Fruit fly (Drosophila melanogaster) whole organism, embryonic: Measurements from ENCODE around the gene CG15641.

ENCODE experiments used
- Bdp1 ChIP-seq: fragments of 200-800 bp; sonication (Bioruptor generic); optimal IDR thresholded peaks from 3 replicates; lab custom pipeline; 2016; ENCODE audit warnings: missing biosample characterization, missing genetic modification characterization
- Blimp-1 ChIP-seq: fragments of 200-800 bp; sonication (Bioruptor generic); optimal IDR thresholded peaks from 3 replicates; lab custom pipeline; 2018; ENCODE audit warnings: missing biosample characterization, missing genetic modification characterization, mild to moderate bottlenecking, moderate library complexity, missing genetic modification reagents
- BtbVII ChIP-seq: fragments of 200-800 bp; sonication (Bioruptor generic); optimal IDR thresholded peaks from 3 replicates; lab custom pipeline; 2017; ENCODE audit warnings: missing biosample characterization, mild to moderate bottlenecking, missing genetic modification characterization
- CG10431 ChIP-seq: fragments of 200-800 bp; sonication (Bioruptor generic); optimal IDR thresholded peaks from 3 replicates; lab custom pipeline; 2018; ENCODE audit warnings: missing biosample characterization, mild to moderate bottlenecking, missing genetic modification characterization
- CG10462 ChIP-seq: fragments of 200-800 bp; sonication (Bioruptor generic); optimal IDR thresholded peaks from 2 replicates; lab custom pipeline; 2016; ENCODE audit warnings: missing biosample characterization, missing genetic modification characterization
- CG13775 ChIP-seq: fragments of 200-800 bp; sonication (Bioruptor generic); optimal IDR thresholded peaks from 3 replicates; lab custom pipeline; 2017; ENCODE audit warnings: missing biosample characterization, mild to moderate bottlenecking, missing genetic modification characterization
- CG14965 ChIP-seq: fragments of 200-800 bp; sonication (Bioruptor generic); optimal IDR thresholded peaks from 2 replicates; lab custom pipeline; 2016; ENCODE audit warnings: missing biosample characterization, missing genetic modification characterization, borderline replicate concordance
- CG17612 ChIP-seq: fragments of 200-800 bp; sonication (Bioruptor generic); IDR thresholded peaks from 2 replicates; pipeline ENCODE4 v1.3.6; 2022; ENCODE audit warnings: missing biosample characterization, missing genetic modification characterization
- CG2116 ChIP-seq: fragments of 200-800 bp; sonication (Bioruptor generic); optimal IDR thresholded peaks from 3 replicates; lab custom pipeline; 2018; ENCODE audit warnings: missing biosample characterization, mild to moderate bottlenecking, missing genetic modification characterization
- CG30403 ChIP-seq: fragments of 200-800 bp; sonication (Bioruptor generic); optimal IDR thresholded peaks from 3 replicates; lab custom pipeline; 2016; ENCODE audit warnings: missing biosample characterization, missing genetic modification characterization
- CG31365 ChIP-seq: fragments of 200-800 bp; sonication (Bioruptor generic); optimal IDR thresholded peaks from 2 replicates; lab custom pipeline; 2018; ENCODE audit warnings: missing biosample characterization, mild to moderate bottlenecking, missing genetic modification characterization
- CG32772 ChIP-seq: fragments of 200-800 bp; sonication (Bioruptor generic); IDR thresholded peaks from 2 replicates; pipeline ENCODE4 v1.3.6; 2022; ENCODE audit warnings: missing biosample characterization, missing genetic modification characterization
- CG3995 ChIP-seq: fragments of 200-800 bp; sonication (Bioruptor generic); optimal IDR thresholded peaks from 3 replicates; lab custom pipeline; 2016; ENCODE audit warnings: missing biosample characterization, missing genetic modification characterization
- CG6254 ChIP-seq: fragments of 200-800 bp; sonication (Bioruptor generic); optimal IDR thresholded peaks from 3 replicates; lab custom pipeline; 2017; ENCODE audit warnings: mild to moderate bottlenecking, missing biosample characterization, missing genetic modification reagents, missing genetic modification characterization
- CG9437 ChIP-seq: fragments of 200-800 bp; sonication (Bioruptor generic); optimal IDR thresholded peaks from 2 replicates; lab custom pipeline; 2018; ENCODE audit warnings: missing biosample characterization, mild to moderate bottlenecking, missing genetic modification characterization
- CG9609 ChIP-seq: fragments of 200-800 bp; sonication (Bioruptor generic); optimal IDR thresholded peaks from 3 replicates; lab custom pipeline; 2016; ENCODE audit warnings: missing biosample characterization, missing genetic modification characterization
- CG9876 ChIP-seq: fragments of 200-800 bp; sonication (Bioruptor generic); optimal IDR thresholded peaks from 2 replicates; lab custom pipeline; 2016; ENCODE audit warnings: missing biosample characterization, missing genetic modification characterization
- CHES-1-like ChIP-seq: fragments of 200-800 bp; sonication (Bioruptor generic); optimal IDR thresholded peaks from 2 replicates; lab custom pipeline; 2016; ENCODE audit warnings: missing biosample characterization, missing genetic modification characterization
- Camta ChIP-seq: fragments of 200-800 bp; sonication (Bioruptor generic); optimal IDR thresholded peaks from 2 replicates; lab custom pipeline; 2016; ENCODE audit warnings: missing biosample characterization, missing genetic modification characterization
- Dek ChIP-seq: fragments of 200-800 bp; sonication (Bioruptor generic); optimal IDR thresholded peaks from 3 replicates; lab custom pipeline; 2019; ENCODE audit warnings: missing biosample characterization, mild to moderate bottlenecking, missing genetic modification characterization, moderate library complexity
- Drgx ChIP-seq: fragments of 200-800 bp; sonication (Bioruptor generic); IDR thresholded peaks from 2 replicates; pipeline ENCODE4 v1.3.6; 2022; ENCODE audit warnings: missing biosample characterization, missing genetic modification characterization
- ERR ChIP-seq: fragments of 200-800 bp; sonication (Bioruptor generic); optimal IDR thresholded peaks from 2 replicates; lab custom pipeline; 2016; ENCODE audit warnings: missing biosample characterization, missing genetic modification characterization
- Ets97D ChIP-seq: fragments of 200-800 bp; sonication (Bioruptor generic); optimal IDR thresholded peaks from 3 replicates; lab custom pipeline; 2016; ENCODE audit warnings: missing biosample characterization, missing genetic modification characterization
- Jarid2 ChIP-seq: fragments of 200-800 bp; sonication (Bioruptor generic); optimal IDR thresholded peaks from 3 replicates; lab custom pipeline; 2017; ENCODE audit warnings: mild to moderate bottlenecking, missing biosample characterization, missing genetic modification reagents, missing genetic modification characterization
- MESR4 ChIP-seq: fragments of 200-800 bp; sonication (Bioruptor generic); optimal IDR thresholded peaks from 2 replicates; lab custom pipeline; 2018; ENCODE audit warnings: missing biosample characterization, mild to moderate bottlenecking, missing genetic modification characterization, moderate library complexity
- Mrtf ChIP-seq: fragments of 200-800 bp; sonication (Bioruptor generic); IDR thresholded peaks from 3 replicates; pipeline ENCODE4 v1.3.6; 2022; ENCODE audit warnings: missing biosample characterization, missing genetic modification characterization
- NC2β ChIP-seq: fragments of 200-800 bp; sonication (Bioruptor generic); optimal IDR thresholded peaks from 2 replicates; lab custom pipeline; 2016; ENCODE audit warnings: missing biosample characterization, missing genetic modification characterization
- Poxn ChIP-seq: fragments of 200-800 bp; sonication (Bioruptor generic); IDR thresholded peaks from 2 replicates; pipeline ENCODE4 v1.3.6; 2022; ENCODE audit warnings: missing biosample characterization, missing genetic modification characterization
- Taf1 ChIP-seq: fragments of 200-800 bp; sonication (Bioruptor generic); IDR thresholded peaks from 2 replicates; pipeline ENCODE4 v1.3.6; 2022; ENCODE audit warnings: missing biosample characterization, missing genetic modification characterization
- Xbp1 ChIP-seq: fragments of 200-800 bp; sonication (Bioruptor generic); optimal IDR thresholded peaks from 3 replicates; lab custom pipeline; 2016; ENCODE audit warnings: missing biosample characterization, mild to moderate bottlenecking, missing genetic modification characterization
- ase ChIP-seq: fragments of 200-800 bp; sonication (Bioruptor generic); IDR thresholded peaks from 3 replicates; pipeline ENCODE4 v1.3.6; 2022; ENCODE audit warnings: missing biosample characterization, missing genetic modification characterization
- ato ChIP-seq: fragments of 200-800 bp; sonication (Bioruptor generic); IDR thresholded peaks from 2 replicates; pipeline ENCODE4 v1.3.6; 2022; ENCODE audit warnings: missing biosample characterization, missing genetic modification characterization; ENCODE audit not compliant: partially characterized antibody
- bcd ChIP-seq: fragments of 200-800 bp; sonication (Bioruptor generic); optimal IDR thresholded peaks from 2 replicates; lab custom pipeline; 2017; ENCODE audit warnings: missing biosample characterization, mild to moderate bottlenecking, missing genetic modification characterization
- bowl ChIP-seq: fragments of 200-800 bp; sonication (Bioruptor generic); IDR thresholded peaks from 2 replicates; pipeline ENCODE4 v1.3.6; 2022; ENCODE audit warnings: missing biosample characterization, missing genetic modification characterization
- ems ChIP-seq: fragments of 200-800 bp; sonication (Bioruptor generic); optimal IDR thresholded peaks from 3 replicates; lab custom pipeline; 2016; ENCODE audit warnings: missing biosample characterization, missing genetic modification characterization
- ewg ChIP-seq: fragments of 200-800 bp; sonication (Bioruptor generic); optimal IDR thresholded peaks from 3 replicates; lab custom pipeline; 2017; ENCODE audit warnings: mild to moderate bottlenecking, missing biosample characterization, missing genetic modification reagents, missing genetic modification characterization
- gcm2 ChIP-seq: fragments of 200-800 bp; sonication (Bioruptor generic); optimal IDR thresholded peaks from 2 replicates; lab custom pipeline; 2016; ENCODE audit warnings: missing biosample characterization, missing genetic modification characterization
- gro ChIP-seq: fragments of 200-800 bp; sonication (Bioruptor generic); optimal IDR thresholded peaks from 2 replicates; lab custom pipeline; 2016; ENCODE audit warnings: missing biosample characterization, missing genetic modification characterization
- hbn ChIP-seq: fragments of 200-800 bp; sonication (Bioruptor generic); IDR thresholded peaks from 2 replicates; pipeline ENCODE4 v1.3.6; 2022; ENCODE audit warnings: missing biosample characterization, missing genetic modification characterization; ENCODE audit not compliant: partially characterized antibody
- hkb ChIP-seq, 2 experiments: fragments of 200-800 bp in 1 of 2; fragments of >200 bp in 1 of 2; sonication (Bioruptor generic) in 1 of 2; IDR thresholded peaks in 1 of 2; optimal IDR thresholded peaks in 1 of 2; 2 replicates each; pipeline versions ENCODE4 v1.3.6 to Lab custom; 2017 to 2022; ENCODE audit warnings: missing biosample characterization in 1 of 2, missing genetic modification characterization in 1 of 2
- mld ChIP-seq: fragments of 200-800 bp; sonication (Bioruptor generic); IDR thresholded peaks from 3 replicates; pipeline ENCODE4 v1.3.6; 2022; ENCODE audit warnings: missing biosample characterization, missing genetic modification characterization; ENCODE audit not compliant: partially characterized antibody
- org-1 ChIP-seq: fragments of 200-800 bp; sonication (Bioruptor generic); optimal IDR thresholded peaks from 2 replicates; lab custom pipeline; 2017; ENCODE audit warnings: missing biosample characterization, missing genetic modification characterization
- prd ChIP-seq, 3 experiments: fragments of >200 bp in 2 of 3; fragments of 200-800 bp in 1 of 3; sonication (Bioruptor generic) in 1 of 3; optimal IDR thresholded peaks in 2 of 3; IDR thresholded peaks in 1 of 3; 2 replicates in 2 of 3; 3 replicates in 1 of 3; pipeline versions ENCODE4 v1.3.6 to Lab custom; 2017 to 2022; ENCODE audit warnings: missing biosample characterization in 1 of 3, missing genetic modification characterization in 1 of 3
- rib ChIP-seq: fragments of 200-800 bp; sonication (Bioruptor generic); IDR thresholded peaks from 2 replicates; pipeline ENCODE4 v1.3.6; 2022; ENCODE audit warnings: missing biosample characterization, missing genetic modification characterization
- sens-2 ChIP-seq: fragments of 200-800 bp; sonication (Bioruptor generic); IDR thresholded peaks from 2 replicates; pipeline ENCODE4 v1.3.6; 2022; ENCODE audit warnings: missing biosample characterization, missing genetic modification characterization
- sim ChIP-seq: fragments of 200-800 bp; sonication (Bioruptor generic); IDR thresholded peaks from 2 replicates; pipeline ENCODE4 v1.3.6; 2022; ENCODE audit warnings: missing biosample characterization, missing genetic modification characterization
- slbo ChIP-seq: fragments of 200-800 bp; sonication (Bioruptor generic); IDR thresholded peaks from 2 replicates; pipeline ENCODE4 v1.3.6; 2022; ENCODE audit warnings: missing biosample characterization, missing genetic modification characterization
- slp2 ChIP-seq: fragments of 200-800 bp; sonication (Bioruptor generic); optimal IDR thresholded peaks from 2 replicates; lab custom pipeline; 2016; ENCODE audit warnings: missing biosample characterization, missing genetic modification characterization
- trem ChIP-seq: fragments of 200-800 bp; optimal IDR thresholded peaks from 3 replicates; lab custom pipeline; 2019; ENCODE audit warnings: missing biosample characterization, mild to moderate bottlenecking, missing genetic modification characterization, moderate library complexity
- ttk ChIP-seq: fragments of 200-800 bp; sonication (Bioruptor generic); IDR thresholded peaks from 2 replicates; pipeline ENCODE4 v2.1.2; 2022; ENCODE audit warnings: missing biosample characterization, missing genetic modification characterization
- twi ChIP-seq: fragments of 200-800 bp; optimal IDR thresholded peaks from 2 replicates; lab custom pipeline; 2019; ENCODE audit warnings: missing biosample characterization, mild to moderate bottlenecking, missing genetic modification characterization, moderate library complexity
- yki ChIP-seq: fragments of >200 bp; optimal IDR thresholded peaks from 3 replicates; lab custom pipeline; 2018

The CG15641 gene

DNA sequence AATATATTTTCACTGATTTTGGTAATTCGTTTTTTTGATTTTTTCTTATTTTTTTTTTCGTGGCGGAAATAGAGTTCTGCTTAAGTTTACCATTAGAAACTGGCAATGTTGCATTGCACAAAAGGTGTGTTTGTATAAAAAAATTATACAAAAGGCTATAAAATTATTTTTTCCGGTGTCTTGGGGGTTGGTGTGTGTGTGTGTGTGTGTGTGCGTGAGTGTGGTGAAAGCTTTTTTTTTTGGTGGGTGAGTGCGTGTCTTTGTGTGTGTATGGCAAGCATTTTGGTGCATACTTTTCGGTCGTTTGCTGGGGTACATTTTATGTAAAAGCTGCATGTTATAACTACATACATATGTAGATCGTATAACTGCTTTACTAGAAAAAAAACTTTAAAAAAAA lies 43.7 kb downstream of the CG15641 start (continued):
- no peak for TF ChIP-seq org-1 (GFP tag; lab: Kevin White, UChicago)
- no peak for TF ChIP-seq Dek (tag; lab: Kevin White, UChicago)
- no peak for TF ChIP-seq sens-2 (GFP tag; lab: Robert Waterston, UW)
- no peak for TF ChIP-seq Ets97D (GFP tag; lab: Kevin White, UChicago)
- no peak for TF ChIP-seq MESR4 (GFP tag; lab: Kevin White, UChicago)
- TF ChIP-seq hkb (optimal IDR thresholded peaks at IDR 0.05; lab: Kevin White, UChicago): no peak
- TF ChIP-seq hkb (GFP tag; IDR thresholded peaks at IDR 0.05; lab: Robert Waterston, UW): peak; percentile 22; the same call in 1 of the 2 replicates
- TF ChIP-seq mld (GFP tag; lab: Robert Waterston, UW): no peak
- TF ChIP-seq Drgx: no peak
- no peak for TF ChIP-seq CG32772
- TF ChIP-seq ato (GFP tag; lab: Robert Waterston, UW): no peak
- TF ChIP-seq sim (GFP tag; lab: Robert Waterston, UW): no peak
- no peak for TF ChIP-seq Taf1 (GFP tag; lab: Robert Waterston, UW)
- no peak for TF ChIP-seq CG3995 (GFP tag; lab: Kevin White, UChicago)
- TF ChIP-seq rib (GFP tag; lab: Robert Waterston, UW): no peak
- no peak for TF ChIP-seq CG10462
- no peak for TF ChIP-seq CG2116 (GFP tag; lab: Kevin White, UChicago)
- TF ChIP-seq CHES-1-like (GFP tag; lab: Kevin White, UChicago): no peak
- no peak for TF ChIP-seq Blimp-1 (GFP tag; lab: Kevin White, UChicago)
- TF ChIP-seq CG9876 (GFP tag; lab: Kevin White, UChicago): no peak
- TF ChIP-seq Jarid2 (GFP tag; lab: Kevin White, UChicago): no peak
- no peak for TF ChIP-seq CG31365 (tag; lab: Kevin White, UChicago)
- TF ChIP-seq Camta (GFP tag; lab: Kevin White, UChicago): no peak
- TF ChIP-seq CG9437 (GFP tag; lab: Kevin White, UChicago): no peak
- TF ChIP-seq CG13775: no peak
- no peak for TF ChIP-seq ERR (GFP tag; lab: Kevin White, UChicago)
- no peak for TF ChIP-seq CG14965 (GFP tag; lab: Kevin White, UChicago)
- no peak for TF ChIP-seq CG10431 (GFP tag; lab: Kevin White, UChicago)
- no peak for TF ChIP-seq slp2
- TF ChIP-seq bcd (GFP tag; lab: Kevin White, UChicago): no peak
- 0 out of 2 replicates have a peak, but pooled peaks have one; percentile 12 for TF ChIP-seq ttk
- no peak for TF ChIP-seq ase (GFP tag; lab: Robert Waterston, UW)
- TF ChIP-seq gcm2 (GFP tag; lab: Kevin White, UChicago): no peak
- TF ChIP-seq prd (optimal IDR thresholded peaks at IDR 0.05; lab: Kevin White, UChicago): no peak
- TF ChIP-seq prd (GFP tag; IDR thresholded peaks at IDR 0.05; lab: Robert Waterston, UW): peak; percentile 38; the same call in 1 of the 3 replicates
- no peak for TF ChIP-seq BtbVII (GFP tag; lab: Kevin White, UChicago)
- peak; percentile 30 for TF ChIP-seq Xbp1 (GFP tag; lab: Kevin White, UChicago)
- TF ChIP-seq NC2β (GFP tag; lab: Kevin White, UChicago): no peak
- TF ChIP-seq yki (lab: Kevin White, UChicago): no peak
- TF ChIP-seq CG17612 (GFP tag; lab: Robert Waterston, UW): no peak
- TF ChIP-seq CG6254 (GFP tag; lab: Kevin White, UChicago): no peak
- no peak for TF ChIP-seq Poxn
- TF ChIP-seq hbn (GFP tag; lab: Robert Waterston, UW): no peak
- no peak for TF ChIP-seq twi (tag; lab: Kevin White, UChicago)
- no peak for TF ChIP-seq bowl (GFP tag; lab: Robert Waterston, UW)
- TF ChIP-seq Mrtf (GFP tag; lab: Robert Waterston, UW): no peak
- TF ChIP-seq slbo: peak; percentile 28; the same call in 1 of the 2 replicates
- TF ChIP-seq CG30403 (GFP tag; lab: Kevin White, UChicago): peak; percentile 31
- TF ChIP-seq gro: no peak
- peak; percentile 1 for TF ChIP-seq ems (GFP tag; lab: Kevin White, UChicago)
- TF ChIP-seq ewg (GFP tag; lab: Kevin White, UChicago): no peak
- TF ChIP-seq trem (tag; lab: Kevin White, UChicago): no peak
- no peak for TF ChIP-seq CG9609 (GFP tag; lab: Kevin White, UChicago)
- TF ChIP-seq Bdp1 (GFP tag; lab: Kevin White, UChicago): no peak
